Worm (Caenorhabditis elegans) whole organism, late embryonic: ENCODE results near the gene dmsr-14.

ENCODE experiments used
- C38D4.7 ChIP-seq: fragments of 200-800 bp; sonication (Bioruptor generic); optimal IDR thresholded peaks from 2 replicates; lab custom pipeline; 2018; ENCODE audit warnings: mild to moderate bottlenecking, missing genetic modification characterization, moderate library complexity, missing compliant biosample characterization
- ceh-19 ChIP-seq: fragments of 200-800 bp; sonication (Bioruptor generic); optimal IDR thresholded peaks from 2 replicates; lab custom pipeline; 2018; ENCODE audit warnings: mild to moderate bottlenecking, missing genetic modification characterization, missing compliant biosample characterization
- dmd-4 ChIP-seq: sonication (generic microtip); optimal IDR thresholded peaks from 2 replicates; lab custom pipeline; 2016; ENCODE audit warnings: borderline replicate concordance, missing genetic modification characterization, missing compliant biosample characterization
- elt-4 ChIP-seq: sonication (generic microtip); optimal IDR thresholded peaks from 2 replicates; lab custom pipeline; 2016; ENCODE audit warnings: missing genetic modification characterization, missing compliant biosample characterization
- fkh-10 ChIP-seq: fragments of 150-350 bp; optimal IDR thresholded peaks from 2 replicates; lab custom pipeline; 2014; ENCODE audit warnings: missing biosample characterization, missing genetic modification reagents, missing genetic modification characterization
- syd-9 ChIP-seq: sonication (generic microtip); optimal IDR thresholded peaks from 2 replicates; lab custom pipeline; 2016; ENCODE audit warnings: mild to moderate bottlenecking, missing genetic modification characterization, moderate library complexity, missing compliant biosample characterization
- tbx-2 ChIP-seq: sonication (generic microtip); optimal IDR thresholded peaks from 2 replicates; lab custom pipeline; 2016; ENCODE audit warnings: missing genetic modification characterization, missing compliant biosample characterization

DNA sequence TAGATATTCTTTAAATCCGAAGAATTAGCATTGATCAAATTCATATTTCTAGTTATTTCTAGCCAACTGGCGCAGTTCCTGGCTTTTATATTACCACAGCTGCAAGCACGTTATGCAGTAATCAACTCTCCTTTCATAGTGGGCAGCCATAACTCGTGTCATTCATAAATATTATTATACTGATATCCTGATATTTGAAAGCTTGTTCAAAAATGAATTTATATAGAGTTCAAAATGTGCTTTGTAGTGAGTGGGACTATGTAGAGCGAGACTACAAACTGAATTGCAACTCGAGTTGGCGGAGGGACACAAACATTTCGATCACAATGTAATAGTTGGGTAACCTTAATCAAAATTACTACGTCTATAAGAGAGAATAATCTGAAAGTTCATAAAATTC, 45.4 kb downstream of the dmsr-14 start, which contains the start of gene srh-30:
- no peak for TF ChIP-seq fkh-10 (GFP tag; lab: Kevin White, UChicago)
- TF ChIP-seq dmd-4 (tag; lab: Kevin White, UChicago), result no peak
- TF ChIP-seq ceh-19, result no peak
- TF ChIP-seq tbx-2 (tag; lab: Kevin White, UChicago), result no peak
- no peak for TF ChIP-seq elt-4
- no peak for TF ChIP-seq syd-9
- TF ChIP-seq C38D4.7 (GFP tag; lab: Kevin White, UChicago), result no peak
